Worm (Caenorhabditis elegans) whole organism, L4 larva: ENCODE results near the gene C17B7.4.

ENCODE experiments used
- F10B5.3 ChIP-seq: sonication (generic microtip); optimal IDR thresholded peaks from 2 replicates; lab custom pipeline; 2016; ENCODE audit warnings: mild to moderate bottlenecking, missing genetic modification characterization, missing compliant biosample characterization
- F44E2.7 ChIP-seq: fragments of 200-800 bp; sonication (Bioruptor generic); IDR thresholded peaks from 2 replicates; pipeline ENCODE4 v2.1.2; 2022; ENCODE audit warnings: missing genetic modification characterization, missing compliant biosample characterization
- T20F7.1 ChIP-seq: fragments of 200-800 bp; sonication (Bioruptor generic); optimal IDR thresholded peaks from 2 replicates; lab custom pipeline; 2018; ENCODE audit warnings: mild to moderate bottlenecking, missing genetic modification characterization, missing compliant biosample characterization
- Y105C5A.15 ChIP-seq: fragments of 200-800 bp; sonication (Bioruptor generic); IDR thresholded peaks from 2 replicates; pipeline ENCODE4 v1.3.6; 2022; ENCODE audit warnings: missing genetic modification characterization, missing compliant biosample characterization
- Y48G9A.11 ChIP-seq: fragments of 200-800 bp; sonication (Bioruptor generic); IDR thresholded peaks from 2 replicates; pipeline ENCODE4 v1.3.6; 2022; ENCODE audit warnings: missing genetic modification reagents, missing genetic modification characterization, missing compliant biosample characterization
- Y5F2A.4 ChIP-seq: fragments of 200-800 bp; sonication (Bioruptor generic); optimal IDR thresholded peaks from 2 replicates; lab custom pipeline; 2018; ENCODE audit warnings: mild to moderate bottlenecking, missing genetic modification characterization, missing compliant biosample characterization
- ZK337.2 ChIP-seq: fragments of 200-800 bp; sonication (Bioruptor generic); IDR thresholded peaks from 2 replicates; pipeline ENCODE4 v1.3.6; 2022; ENCODE audit warnings: missing genetic modification reagents, missing genetic modification characterization, missing compliant biosample characterization
- aha-1 ChIP-seq: fragments of 150-350 bp; peaks from one replicate; lab custom pipeline; 2014; ENCODE audit warnings: missing biosample characterization, missing genetic modification characterization
- arid-1 ChIP-seq: fragments of 200-800 bp; sonication (Bioruptor generic); conservative IDR thresholded peaks from 2 replicates; pipeline ENCODE4 v1.3.6; 2022; ENCODE audit warnings: missing genetic modification reagents, missing genetic modification characterization, missing compliant biosample characterization
- ceh-20 ChIP-seq: fragments of 200-800 bp; sonication (Bioruptor generic); IDR thresholded peaks from 2 replicates; pipeline ENCODE4 v1.3.6; 2022; ENCODE audit warnings: missing genetic modification reagents, missing genetic modification characterization, missing compliant biosample characterization
- ceh-28 ChIP-seq: fragments of 150-350 bp; optimal IDR thresholded peaks from 2 replicates; lab custom pipeline; 2014; ENCODE audit warnings: missing biosample characterization, missing genetic modification reagents, missing genetic modification characterization
- daf-16 ChIP-seq, 3 experiments: sonication (generic microtip); optimal IDR thresholded peaks; 2 replicates each; lab custom pipeline; 2016 to 2017; ENCODE audit warnings: missing genetic modification characterization in 3 of 3, missing genetic modification reagents in 3 of 3, mild to moderate bottlenecking in 2 of 3, missing compliant biosample characterization in 2 of 3, missing biosample characterization in 1 of 3, moderate library complexity in 1 of 3
- daf-19 ChIP-seq: fragments of 200-800 bp; sonication (Bioruptor generic); conservative IDR thresholded peaks from 2 replicates; pipeline ENCODE4 v1.3.6; 2022; ENCODE audit warnings: missing genetic modification characterization, missing compliant biosample characterization
- dmd-6 ChIP-seq: fragments of 200-800 bp; sonication (Bioruptor generic); IDR thresholded peaks from 2 replicates; pipeline ENCODE4 v1.3.6; 2022; ENCODE audit warnings: missing genetic modification reagents, missing genetic modification characterization, missing compliant biosample characterization
- dmd-8 ChIP-seq: fragments of 200-800 bp; sonication (Bioruptor generic); IDR thresholded peaks from 2 replicates; pipeline ENCODE4 v1.3.6; 2022; ENCODE audit warnings: missing genetic modification characterization, missing compliant biosample characterization
- duxl-1 ChIP-seq: sonication (generic microtip); optimal IDR thresholded peaks from 2 replicates; lab custom pipeline; 2016; ENCODE audit warnings: mild to moderate bottlenecking, missing genetic modification characterization, moderate library complexity, missing compliant biosample characterization; ENCODE audit not compliant: poor library complexity
- dve-1 ChIP-seq: sonication (generic microtip); optimal IDR thresholded peaks from 2 replicates; lab custom pipeline; 2017; ENCODE audit warnings: antibody characterized with exemption, mild to moderate bottlenecking, missing genetic modification characterization, missing compliant biosample characterization; ENCODE audit not compliant: insufficient read depth
- egl-27 ChIP-seq: sonication (generic microtip); optimal IDR thresholded peaks from 3 replicates; lab custom pipeline; 2017; ENCODE audit warnings: missing biosample characterization, missing genetic modification reagents, missing genetic modification characterization
- fos-1 ChIP-seq: fragments of 150-350 bp; optimal IDR thresholded peaks from 2 replicates; lab custom pipeline; 2014; ENCODE audit warnings: missing biosample characterization, missing genetic modification characterization
- hif-1 ChIP-seq, 2 experiments: sonication (generic microtip); optimal IDR thresholded peaks; 2 replicates each; lab custom pipeline; 2016 to 2017; ENCODE audit warnings: missing compliant biosample characterization in 2 of 2, missing genetic modification characterization in 2 of 2, missing genetic modification reagents in 2 of 2, missing genotype in 2 of 2, mild to moderate bottlenecking in 1 of 2
- hlh-11 ChIP-seq: fragments of 200-800 bp; sonication (Bioruptor generic); optimal IDR thresholded peaks from 2 replicates; lab custom pipeline; 2018; ENCODE audit warnings: mild to moderate bottlenecking, missing genetic modification characterization, missing compliant biosample characterization
- hlh-30 ChIP-seq: sonication (generic microtip); optimal IDR thresholded peaks from 2 replicates; lab custom pipeline; 2017; ENCODE audit warnings: antibody characterized with exemption, mild to moderate bottlenecking, missing genetic modification characterization, missing compliant biosample characterization; ENCODE audit not compliant: insufficient read depth
- hmg-1.1 ChIP-seq: fragments of 200-800 bp; sonication (Bioruptor generic); IDR thresholded peaks from 2 replicates; pipeline ENCODE4 v1.3.6; 2022; ENCODE audit warnings: missing genetic modification reagents, missing genetic modification characterization, missing compliant biosample characterization
- lir-3 ChIP-seq: sonication (generic microtip); optimal IDR thresholded peaks from 2 replicates; lab custom pipeline; 2016; ENCODE audit warnings: mild to moderate bottlenecking, missing genetic modification characterization, missing compliant biosample characterization
- lsy-2 ChIP-seq, 2 experiments: fragments of 150-350 bp in 1 of 2; sonication (generic microtip) in 1 of 2; optimal IDR thresholded peaks; 2 replicates each; lab custom pipeline; 2014 to 2017; ENCODE audit warnings: missing biosample characterization in 2 of 2, missing genetic modification characterization in 2 of 2
- madf-5 ChIP-seq, 2 experiments: fragments of 200-800 bp; sonication (Bioruptor generic); IDR thresholded peaks; 2 replicates each; pipeline ENCODE4 v1.3.6; 2022; ENCODE audit warnings: missing compliant biosample characterization in 2 of 2, missing genetic modification characterization in 2 of 2
- nhr-102 ChIP-seq: sonication (generic microtip); optimal IDR thresholded peaks from 2 replicates; lab custom pipeline; 2016; ENCODE audit warnings: mild to moderate bottlenecking, missing genetic modification characterization, moderate library complexity, missing compliant biosample characterization
- nhr-11 ChIP-seq: fragments of 150-350 bp; optimal IDR thresholded peaks from 2 replicates; lab custom pipeline; 2014; ENCODE audit warnings: missing biosample characterization, missing genetic modification characterization
- nhr-48 ChIP-seq: sonication (generic microtip); optimal IDR thresholded peaks from 2 replicates; lab custom pipeline; 2016; ENCODE audit warnings: mild to moderate bottlenecking, missing genetic modification characterization, missing compliant biosample characterization
- nhr-76 ChIP-seq: fragments of 150-350 bp; optimal IDR thresholded peaks from 2 replicates; lab custom pipeline; 2014; ENCODE audit warnings: missing biosample characterization, missing genetic modification characterization
- pqm-1 ChIP-seq: sonication (generic microtip); optimal IDR thresholded peaks from 2 replicates; lab custom pipeline; 2017; ENCODE audit warnings: missing biosample characterization, missing genetic modification characterization
- saeg-2 ChIP-seq: fragments of 200-800 bp; sonication (Bioruptor generic); IDR thresholded peaks from 2 replicates; pipeline ENCODE4 v1.3.6; 2022; ENCODE audit warnings: missing genetic modification reagents, missing genetic modification characterization, missing compliant biosample characterization
- unc-130 ChIP-seq: sonication (generic microtip); optimal IDR thresholded peaks from 2 replicates; lab custom pipeline; 2016; ENCODE audit warnings: missing genetic modification reagents, missing genetic modification characterization, missing compliant biosample characterization
- unc-62 ChIP-seq, 3 experiments: fragments of 150-350 bp in 1 of 3; sonication (generic microtip); optimal IDR thresholded peaks in 2 of 3; peaks in 1 of 3; 1 replicate in 1 of 3; 2 replicates in 2 of 3; lab custom pipeline; 2014 to 2017; ENCODE audit warnings: missing biosample characterization in 3 of 3, missing genetic modification characterization in 3 of 3, missing genetic modification reagents in 3 of 3, missing genotype in 1 of 3
- zfp-2 ChIP-seq: sonication (generic microtip); optimal IDR thresholded peaks from 2 replicates; lab custom pipeline; 2016; ENCODE audit warnings: mild to moderate bottlenecking, missing genetic modification characterization, missing compliant biosample characterization
- zip-11 ChIP-seq: fragments of 200-800 bp; sonication (Bioruptor generic); IDR thresholded peaks from 2 replicates; pipeline ENCODE4 v1.3.6; 2022; ENCODE audit warnings: missing genetic modification characterization, missing compliant biosample characterization
- ztf-11 ChIP-seq: fragments of 150-350 bp; optimal IDR thresholded peaks from 2 replicates; lab custom pipeline; 2014; ENCODE audit warnings: missing biosample characterization, missing genetic modification characterization

C17B7.4 gene

DNA sequence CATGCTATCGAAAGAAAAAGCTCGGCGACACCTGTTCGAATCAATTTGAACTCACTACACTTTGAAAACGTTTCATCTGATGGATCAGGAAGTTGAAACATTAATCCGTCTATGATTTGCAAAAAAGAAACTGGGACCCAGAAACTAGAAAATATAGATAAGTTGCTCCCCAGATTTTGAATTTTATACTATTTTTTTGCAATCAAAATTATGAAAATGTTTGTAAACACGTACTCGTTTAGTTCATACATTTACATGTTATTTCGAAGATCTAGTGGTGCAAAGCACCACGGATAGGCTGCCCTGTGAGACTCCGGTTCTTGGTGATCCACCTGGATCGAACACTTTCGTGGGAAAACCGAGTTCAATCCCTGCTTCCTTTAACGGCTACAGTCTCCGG lies 2.8 kb downstream of the C17B7.4 start, which contains the start of gene C17B7.10:
C17B7.10 (minus strand) TSS at position 101 of the 400 bp plus-strand sequence.
- TF ChIP-seq T20F7.1 (GFP tag; lab: Kevin White, UChicago), result no peak
- no peak for TF ChIP-seq egl-27 (tag; lab: Kevin White, UChicago)
- TF ChIP-seq dmd-8 (GFP tag; lab: Robert Waterston, UW), result no peak
- no peak for TF ChIP-seq lsy-2 (tag; optimal IDR thresholded peaks at IDR 0.05; lab: Kevin White, UChicago)
- no peak for TF ChIP-seq F10B5.3 (tag; lab: Kevin White, UChicago)
- no peak for TF ChIP-seq ZK337.2 (GFP tag; lab: Robert Waterston, UW)
- TF ChIP-seq unc-130 (GFP tag; lab: Kevin White, UChicago), result no peak
- TF ChIP-seq ceh-28, result no peak
- TF ChIP-seq dve-1, result no peak
- TF ChIP-seq saeg-2 (GFP tag; lab: Robert Waterston, UW), result no peak
- TF ChIP-seq aha-1 (tag; lab: Kevin White, UChicago), result no peak
- TF ChIP-seq fos-1, result no peak
- TF ChIP-seq ztf-11 (tag; lab: Kevin White, UChicago), result no peak

DNA sequence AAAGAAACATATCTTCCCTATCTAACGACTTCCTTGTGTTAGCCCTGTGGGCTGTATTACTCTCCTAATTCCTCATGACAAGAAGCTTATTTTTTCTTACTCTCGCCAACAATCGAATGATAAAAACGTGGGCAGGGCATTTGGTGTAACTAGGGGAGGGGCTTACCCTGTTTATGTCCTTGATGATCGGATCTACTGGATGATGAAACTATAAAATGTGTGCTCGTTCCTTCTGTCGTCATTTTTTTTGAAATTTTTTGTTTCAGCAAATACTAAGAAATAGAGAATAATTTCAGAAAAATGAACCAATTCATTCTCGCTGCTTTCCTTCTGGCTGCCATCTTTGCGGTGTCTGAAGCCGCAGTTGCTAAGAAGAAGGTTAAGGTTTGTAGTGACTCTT lies 3.4 kb downstream of the C17B7.4 start, which contains the start of gene C17B7.3:
C17B7.3 (plus strand) TSS at position 301 of the 400 bp plus-strand sequence.
- TF ChIP-seq zip-11 (no peak), hlh-30 (tag; lab: Kevin White, UChicago) (no peak), nhr-102 (tag; lab: Kevin White, UChicago) (no peak), duxl-1 (tag; lab: Kevin White, UChicago) (no peak), saeg-2 (GFP tag; lab: Robert Waterston, UW) (no peak), arid-1 (GFP tag; lab: Robert Waterston, UW) (no peak), zfp-2 (no peak), madf-5 (GFP tag; IDR thresholded peaks at IDR 0.05; lab: Robert Waterston, UW) (no peak), Y5F2A.4 (GFP tag; lab: Kevin White, UChicago) (no peak), nhr-48 (tag; lab: Kevin White, UChicago) (no peak), Y105C5A.15 (GFP tag; lab: Robert Waterston, UW) (no peak), daf-19 (GFP tag; lab: Robert Waterston, UW) (no peak), lsy-2 (tag; optimal IDR thresholded peaks at IDR 0.05; lab: Kevin White, UChicago) (no peak), pqm-1 (no peak), nhr-76 (tag; lab: Kevin White, UChicago) (no peak)

DNA sequence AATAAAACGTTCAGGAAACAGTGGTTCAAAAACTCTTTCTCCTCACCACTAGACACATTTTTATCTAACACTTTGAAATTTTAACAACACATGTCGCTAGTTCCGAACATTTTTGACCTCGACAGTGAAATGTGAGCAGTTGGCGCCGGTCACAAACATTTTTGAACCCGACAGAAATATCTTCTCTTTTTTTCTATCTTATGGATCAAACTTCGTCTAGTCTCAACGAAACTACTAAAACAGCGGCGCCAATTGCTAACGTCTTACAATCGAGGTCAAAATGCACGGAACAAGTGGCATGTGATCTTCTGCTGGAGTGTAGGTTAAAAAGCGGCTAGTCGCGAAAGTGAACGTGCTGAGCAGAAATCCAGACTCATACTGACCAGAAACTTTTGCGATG lies 4.9 kb downstream of the C17B7.4 start:
- TF ChIP-seq hmg-1.1 (GFP tag; lab: Robert Waterston, UW) (no peak), hlh-11 (tag; lab: Kevin White, UChicago) (peak; percentile 67), Y48G9A.11 (no peak), aha-1 (tag; lab: Kevin White, UChicago) (peak; percentile 62), hlh-30 (tag; lab: Kevin White, UChicago) (peak; percentile 17), nhr-11 (peak; percentile 36), lir-3 (no peak), hif-1 (tag; optimal IDR thresholded peaks at IDR 0.05; lab: Kevin White, UChicago) (peak in 1 of 2 experiments; percentile 59), dmd-6 (GFP tag; lab: Robert Waterston, UW) (peak; percentile 22; the same call in 1 of the 2 replicates), daf-16 (GFP tag; optimal IDR thresholded peaks at IDR 0.05; lab: Kevin White, UChicago) (peak in 1 of 2 experiments; percentile 30), daf-16 (tag; optimal IDR thresholded peaks at IDR 0.05; lab: Kevin White, UChicago) (no peak), F44E2.7 (GFP tag; lab: Robert Waterston, UW) (no peak), ceh-20 (GFP tag; lab: Robert Waterston, UW) (0 out of 2 replicates have a peak, but pooled peaks have one; percentile 75), unc-62 (GFP tag; optimal IDR thresholded peaks at IDR 0.05 in 1 of 2; lab: Kevin White, UChicago) (peak in 1 of 2 experiments; percentile 88), unc-62 (tag; optimal IDR thresholded peaks at IDR 0.05; lab: Kevin White, UChicago) (no peak)
